Worm (Caenorhabditis elegans) whole organism, young adult: ENCODE measurements around the gene F18A11.5.
A peak's percentile ranks its signal among the peaks of the same experiment; 100 is the strongest.

Experiments
- B0035.1 ChIP-seq: sonication (generic microtip); optimal IDR thresholded peaks from 2 replicates; lab custom pipeline; 2016; ENCODE audit warnings: missing genetic modification characterization, mild to moderate bottlenecking, missing compliant biosample characterization, missing genotype, missing genetic modification reagents
- C06A6.2 ChIP-seq: fragments of 200-800 bp; sonication (Bioruptor generic); conservative IDR thresholded peaks from 2 replicates; pipeline ENCODE4 v1.3.6; 2022; ENCODE audit warnings: missing genetic modification characterization, missing compliant biosample characterization
- F10E7.11 ChIP-seq: sonication (generic microtip); optimal IDR thresholded peaks from 2 replicates; lab custom pipeline; 2017; ENCODE audit warnings: mild to moderate bottlenecking, missing genetic modification characterization, moderate library complexity, missing compliant biosample characterization
- F33H1.4 ChIP-seq: fragments of 200-800 bp; sonication (Bioruptor generic); IDR thresholded peaks from 2 replicates; pipeline ENCODE4 v1.3.6; 2022; ENCODE audit warnings: missing genetic modification reagents, missing genetic modification characterization, missing compliant biosample characterization
- F37B4.10 ChIP-seq: fragments of 200-800 bp; sonication (Bioruptor generic); IDR thresholded peaks from 2 replicates; pipeline ENCODE4 v1.3.6; 2022; ENCODE audit warnings: missing genetic modification characterization, missing compliant biosample characterization
- F49E8.2 ChIP-seq: sonication (generic microtip); optimal IDR thresholded peaks from 3 replicates; lab custom pipeline; 2017; ENCODE audit warnings: missing genetic modification characterization, mild to moderate bottlenecking, missing compliant biosample characterization, antibody characterized with exemption, moderate library complexity; ENCODE audit not compliant: insufficient read depth
- F52B5.7 ChIP-seq: sonication (generic microtip); optimal IDR thresholded peaks from 2 replicates; lab custom pipeline; 2016; ENCODE audit warnings: mild to moderate bottlenecking, missing genetic modification characterization, missing compliant biosample characterization
- F57A8.1 ChIP-seq: fragments of 200-800 bp; sonication (Bioruptor generic); optimal IDR thresholded peaks from 2 replicates; lab custom pipeline; 2018; ENCODE audit warnings: mild to moderate bottlenecking, missing genetic modification characterization, moderate library complexity, missing compliant biosample characterization
- Y53F4B.3 ChIP-seq: fragments of 200-800 bp; sonication (Bioruptor generic); IDR thresholded peaks from 2 replicates; pipeline ENCODE4 v1.3.6; 2022; ENCODE audit warnings: missing genetic modification reagents, missing genetic modification characterization, missing compliant biosample characterization
- Y53G8AR.9 ChIP-seq: fragments of 200-800 bp; sonication (Bioruptor generic); conservative IDR thresholded peaks from 2 replicates; pipeline ENCODE4 v1.3.6; 2022; ENCODE audit warnings: missing genetic modification reagents, missing genetic modification characterization, missing compliant biosample characterization
- Y95B8A.8 ChIP-seq: fragments of 200-800 bp; sonication (Bioruptor generic); IDR thresholded peaks from 2 replicates; pipeline ENCODE4 v1.3.6; 2022; ENCODE audit warnings: missing genetic modification reagents, missing genetic modification characterization, missing compliant biosample characterization
- ZK185.1 ChIP-seq: sonication (generic microtip); optimal IDR thresholded peaks from 2 replicates; lab custom pipeline; 2016; ENCODE audit warnings: mild to moderate bottlenecking, missing genetic modification characterization, missing compliant biosample characterization; ENCODE audit not compliant: poor library complexity, severe bottlenecking
- akir-1 ChIP-seq: fragments of 200-800 bp; sonication (Bioruptor generic); optimal IDR thresholded peaks from 2 replicates; lab custom pipeline; 2018; ENCODE audit warnings: mild to moderate bottlenecking, missing genetic modification characterization, moderate library complexity, missing compliant biosample characterization
- aptf-3 ChIP-seq: fragments of 200-800 bp; sonication (Bioruptor generic); IDR thresholded peaks from 2 replicates; pipeline ENCODE4 v1.3.6; 2022; ENCODE audit warnings: missing genetic modification characterization, missing compliant biosample characterization
- ceh-40 ChIP-seq: fragments of 200-800 bp; sonication (Bioruptor generic); IDR thresholded peaks from 2 replicates; pipeline ENCODE4 v1.3.6; 2022; ENCODE audit warnings: missing genetic modification characterization, missing compliant biosample characterization
- die-1 ChIP-seq: sonication (generic microtip); optimal IDR thresholded peaks from 2 replicates; lab custom pipeline; 2016; ENCODE audit warnings: missing genotype, mild to moderate bottlenecking, missing genetic modification characterization, missing compliant biosample characterization
- egrh-3 ChIP-seq: fragments of 200-800 bp; sonication (Bioruptor generic); IDR thresholded peaks from 2 replicates; pipeline ENCODE4 v1.3.6; 2022; ENCODE audit warnings: missing genetic modification reagents, missing genetic modification characterization, missing compliant biosample characterization
- ets-4 ChIP-seq: fragments of 200-800 bp; sonication (Bioruptor generic); optimal IDR thresholded peaks from 2 replicates; lab custom pipeline; 2018; ENCODE audit warnings: mild to moderate bottlenecking, missing genetic modification characterization, missing compliant biosample characterization
- fkh-3 ChIP-seq: sonication (generic microtip); optimal IDR thresholded peaks from 2 replicates; lab custom pipeline; 2016; ENCODE audit warnings: mild to moderate bottlenecking, missing genetic modification characterization, missing compliant biosample characterization
- hlh-12 ChIP-seq: sonication (generic microtip); optimal IDR thresholded peaks from 2 replicates; lab custom pipeline; 2016; ENCODE audit warnings: missing genetic modification characterization, missing compliant biosample characterization
- hmg-1.2 ChIP-seq: fragments of 200-800 bp; sonication (Bioruptor generic); IDR thresholded peaks from 2 replicates; pipeline ENCODE4 v1.3.6; 2022; ENCODE audit warnings: missing genetic modification reagents, missing genetic modification characterization, missing compliant biosample characterization
- hmg-20 ChIP-seq: fragments of 200-800 bp; sonication (Bioruptor generic); IDR thresholded peaks from 2 replicates; pipeline ENCODE4 v1.3.6; 2022; ENCODE audit warnings: missing genetic modification reagents, missing genetic modification characterization, missing compliant biosample characterization
- hrde-1 ChIP-seq: sonication (generic microtip); optimal IDR thresholded peaks from 2 replicates; lab custom pipeline; 2016; ENCODE audit warnings: missing genetic modification characterization, mild to moderate bottlenecking, missing compliant biosample characterization, moderate library complexity, missing genotype, missing genetic modification reagents, borderline replicate concordance
- let-526 ChIP-seq: fragments of 200-800 bp; sonication (Bioruptor generic); IDR thresholded peaks from 2 replicates; pipeline ENCODE4 v1.3.6; 2022; ENCODE audit warnings: missing genetic modification reagents, missing genetic modification characterization, missing compliant biosample characterization
- lin-35 ChIP-seq, 3 experiments: fragments of 150-350 bp in 2 of 3; sonication (generic microtip) in 1 of 3; optimal IDR thresholded peaks; 2 replicates each; lab custom pipeline; 2014 to 2018; ENCODE audit warnings: missing biosample characterization in 3 of 3, missing genetic modification characterization in 3 of 3, missing genetic modification reagents in 3 of 3
- madf-10 ChIP-seq: sonication (generic microtip); optimal IDR thresholded peaks from 2 replicates; lab custom pipeline; 2016; ENCODE audit warnings: mild to moderate bottlenecking, missing genetic modification characterization, missing compliant biosample characterization
- pbrm-1 ChIP-seq: fragments of 200-800 bp; sonication (Bioruptor generic); IDR thresholded peaks from 2 replicates; pipeline ENCODE4 v1.3.6; 2022; ENCODE audit warnings: missing genetic modification reagents, missing genetic modification characterization, missing compliant biosample characterization
- pha-4 ChIP-seq: fragments of 150-350 bp; sonication (generic microtip); optimal IDR thresholded peaks from 2 replicates; lab custom pipeline; 2014; ENCODE audit warnings: missing biosample characterization, missing genetic modification reagents, missing genetic modification characterization
- rpc-1 ChIP-seq, 2 experiments: fragments of 150-350 bp in 1 of 2; sonication (generic microtip) in 1 of 2; optimal IDR thresholded peaks; 2 replicates each; lab custom pipeline; 2014 to 2018; ENCODE audit warnings: missing biosample characterization in 1 of 2, missing genetic modification characterization in 1 of 2, missing genetic modification reagents in 1 of 2, missing genotype in 1 of 2
- snpc-1.1 ChIP-seq: sonication (generic microtip); optimal IDR thresholded peaks from 2 replicates; lab custom pipeline; 2017; ENCODE audit warnings: missing genetic modification characterization, mild to moderate bottlenecking, missing compliant biosample characterization, antibody characterized with exemption, moderate library complexity, missing genotype, missing genetic modification reagents; ENCODE audit not compliant: insufficient read depth
- snpc-3.4 ChIP-seq: sonication (generic microtip); optimal IDR thresholded peaks from 2 replicates; lab custom pipeline; 2017; ENCODE audit warnings: missing genetic modification characterization, mild to moderate bottlenecking, missing compliant biosample characterization, antibody characterized with exemption, moderate library complexity, missing genotype, missing genetic modification reagents
- snpc-4 ChIP-seq, 5 experiments: fragments of 150-350 bp in 1 of 5; sonication (generic microtip) in 4 of 5; optimal IDR thresholded peaks; 2 replicates each; lab custom pipeline; 2014 to 2018; ENCODE audit warnings: missing genetic modification characterization in 5 of 5, missing biosample characterization in 3 of 5, antibody characterized with exemption in 2 of 5, mild to moderate bottlenecking in 2 of 5, missing compliant biosample characterization in 2 of 5, missing genotype in 2 of 5, moderate library complexity in 2 of 5, missing genetic modification reagents in 1 of 5
- zfh-2 ChIP-seq: fragments of 200-800 bp; sonication (Bioruptor generic); conservative IDR thresholded peaks from 2 replicates; pipeline ENCODE4 v1.3.6; 2022; ENCODE audit warnings: missing genetic modification reagents, missing genetic modification characterization, missing compliant biosample characterization
- ztf-22 ChIP-seq: fragments of 200-800 bp; sonication (Bioruptor generic); optimal IDR thresholded peaks from 2 replicates; lab custom pipeline; 2018; ENCODE audit warnings: mild to moderate bottlenecking, missing genetic modification characterization, moderate library complexity, missing compliant biosample characterization
- ztf-25 ChIP-seq: fragments of 200-800 bp; sonication (Bioruptor generic); IDR thresholded peaks from 2 replicates; pipeline ENCODE4 v1.3.6; 2022; ENCODE audit warnings: missing genetic modification reagents, missing genetic modification characterization, missing compliant biosample characterization

Gene F18A11.5

DNA sequence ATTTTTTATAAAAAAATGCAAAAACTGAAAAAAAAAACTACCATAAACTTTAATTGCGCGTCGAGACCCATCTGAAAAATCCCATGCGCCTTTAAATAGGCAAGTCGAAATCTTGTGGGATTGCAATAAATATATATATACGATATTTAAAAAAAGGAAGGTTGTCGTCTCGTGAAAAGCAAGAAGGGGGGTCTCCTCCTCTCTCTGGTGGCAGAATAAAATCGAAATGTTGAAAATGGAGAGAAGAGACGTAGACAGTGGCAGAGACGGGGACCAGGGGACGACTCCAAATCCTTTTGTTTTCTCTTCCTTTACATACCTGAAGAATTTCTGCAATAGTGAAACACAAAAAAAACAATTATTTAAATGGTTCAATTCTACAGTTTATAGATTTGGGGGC, at the start of gene F18A11.5:
Gene F18A11.5 (minus strand): TSS at position 321 of the 400 bp plus-strand sequence.
- TF ChIP-seq hrde-1 (tag; lab: Kevin White, UChicago) (peak; percentile 46), snpc-3.4 (tag; lab: Kevin White, UChicago) (peak; percentile 33), ztf-25 (peak; percentile 46; the same call in 1 of the 2 replicates), Y95B8A.8 (GFP tag; lab: Robert Waterston, UW) (peak; percentile 60; the same call in 1 of the 2 replicates), ceh-40 (GFP tag; lab: Robert Waterston, UW) (no peak), snpc-4 (GFP tag; optimal IDR thresholded peaks at IDR 0.05; lab: Kevin White, UChicago) (no peak), snpc-4 (tag; optimal IDR thresholded peaks at IDR 0.05; lab: Kevin White, UChicago) (peak in 1 of 4 experiments; percentile 20), F52B5.7 (tag; lab: Kevin White, UChicago) (peak; percentile 36), C06A6.2 (GFP tag; lab: Robert Waterston, UW) (no peak)
- TF ChIP-seq, all 124 proteins: peak for 6

DNA sequence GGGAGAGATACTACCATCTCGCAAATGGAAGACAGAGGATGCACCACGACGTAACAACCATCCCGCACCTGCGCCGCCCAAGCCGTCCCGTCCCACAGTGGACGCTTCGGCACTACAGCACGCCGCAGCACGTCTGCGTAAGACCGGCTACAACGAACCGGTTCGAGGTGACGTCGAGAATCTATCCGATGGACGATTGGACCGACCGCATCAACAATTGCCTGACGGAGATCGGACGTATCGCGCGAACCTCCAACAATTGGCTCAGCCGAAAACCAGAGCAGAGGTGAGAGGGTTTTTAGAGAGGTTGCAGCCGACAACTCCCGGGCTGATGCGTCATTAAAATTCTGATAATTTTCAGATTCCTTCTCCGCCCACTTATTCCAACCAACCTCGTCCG, 45.1 kb upstream of the F18A11.5 start:
- TF ChIP-seq let-526 (GFP tag; lab: Robert Waterston, UW) (no peak), F52B5.7 (tag; lab: Kevin White, UChicago) (peak; percentile 37), F10E7.11 (tag; lab: Kevin White, UChicago) (no peak), fkh-3 (tag; lab: Kevin White, UChicago) (no peak), hmg-20 (GFP tag; lab: Robert Waterston, UW) (0 out of 2 replicates have a peak, but pooled peaks have one; percentile 16), Y53F4B.3 (GFP tag; lab: Robert Waterston, UW) (no peak), snpc-3.4 (tag; lab: Kevin White, UChicago) (no peak), die-1 (tag; lab: Kevin White, UChicago) (no peak), zfh-2 (GFP tag; lab: Robert Waterston, UW) (peak; percentile 81), F37B4.10 (GFP tag; lab: Robert Waterston, UW) (no peak), pbrm-1 (no peak), Y53G8AR.9 (GFP tag; lab: Robert Waterston, UW) (no peak)

DNA sequence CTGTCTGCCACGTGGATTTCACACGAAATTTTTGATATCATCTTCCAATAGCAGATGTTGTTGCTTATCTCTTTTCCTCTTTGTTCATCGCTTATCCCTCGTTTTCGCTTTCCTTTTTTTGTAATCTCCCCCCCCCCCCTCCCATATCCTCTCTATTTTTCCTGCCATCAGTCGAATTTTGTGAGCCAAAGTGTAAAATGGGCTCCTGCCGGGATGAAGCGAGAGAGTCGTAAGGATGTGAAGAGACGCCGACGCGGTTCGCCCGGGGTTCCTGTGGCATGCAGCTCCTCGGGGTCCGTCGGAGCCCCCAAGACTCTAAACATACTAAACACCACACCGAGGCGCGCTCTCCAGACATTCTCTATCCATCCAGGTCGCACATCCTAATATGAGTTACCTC, 42.5 kb upstream of the F18A11.5 start, which contains the start of gene zyx-1:
Gene zyx-1 (plus strand): TSS at position 331 of the 400 bp plus-strand sequence.
- peak; percentile 88 for TF ChIP-seq zfh-2 (GFP tag; lab: Robert Waterston, UW)
- TF ChIP-seq egrh-3 (GFP tag; lab: Robert Waterston, UW): peak; percentile 37; the same call in 1 of the 2 replicates
- no peak for TF ChIP-seq ets-4 (GFP tag; lab: Kevin White, UChicago)

DNA sequence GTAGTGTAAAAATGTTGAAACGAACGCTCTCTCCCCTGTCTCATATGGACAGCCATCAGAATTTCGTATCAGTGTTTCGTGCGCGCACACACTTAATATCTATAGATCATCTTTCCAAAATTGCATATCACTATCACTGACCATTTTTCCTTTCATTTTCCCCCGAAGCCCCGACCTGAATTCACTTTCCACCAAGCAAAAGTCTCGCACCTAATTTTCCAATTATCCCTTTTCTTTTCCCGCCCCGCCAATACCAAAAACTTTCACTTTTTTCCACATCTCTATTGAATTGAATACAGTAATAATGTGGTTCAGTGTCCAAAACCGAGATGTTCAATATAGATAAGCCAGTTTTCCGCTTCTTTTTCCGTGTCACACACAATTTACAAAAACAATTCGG, 39.4 kb upstream of the F18A11.5 start:
- TF ChIP-seq hlh-12 (tag; lab: Kevin White, UChicago) (no peak), akir-1 (GFP tag; lab: Kevin White, UChicago) (no peak), F57A8.1 (no peak), madf-10 (no peak), B0035.1 (tag; lab: Kevin White, UChicago) (no peak), rpc-1 (optimal IDR thresholded peaks at IDR 0.05; lab: Kevin White, UChicago) (no peak), rpc-1 (tag; optimal IDR thresholded peaks at IDR 0.05; lab: Kevin White, UChicago) (no peak), ZK185.1 (tag; lab: Kevin White, UChicago) (no peak), F49E8.2 (tag; lab: Kevin White, UChicago) (no peak), let-526 (GFP tag; lab: Robert Waterston, UW) (no peak)
- TF ChIP-seq, all 124 proteins: peak for 0

DNA sequence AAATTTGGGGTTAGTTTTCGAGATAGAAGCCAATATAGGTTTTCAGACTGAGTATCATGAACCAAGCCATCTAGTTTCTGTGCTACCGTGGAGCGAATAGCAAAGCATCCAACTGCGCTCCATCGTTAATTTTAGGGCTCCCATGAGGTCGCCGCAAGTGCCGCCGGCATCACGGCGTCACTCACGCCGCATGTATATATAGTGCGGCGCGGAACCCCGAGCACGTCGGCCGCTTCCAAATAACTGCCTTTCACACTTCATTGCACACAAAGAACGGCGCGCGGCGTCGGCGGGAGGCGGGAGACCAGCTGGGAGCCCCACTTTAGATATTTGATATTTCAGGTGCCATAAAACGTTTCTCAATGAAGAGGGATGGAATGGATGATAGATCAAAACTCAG, 36.0 kb upstream of the F18A11.5 start:
- TF ChIP-seq lin-35 (GFP tag; optimal IDR thresholded peaks at IDR 0.05; lab: Kevin White, UChicago) (no peak), hmg-1.2 (GFP tag; lab: Robert Waterston, UW) (peak; percentile 54; the same call in 1 of the 2 replicates), ztf-22 (GFP tag; lab: Kevin White, UChicago) (no peak), zfh-2 (GFP tag; lab: Robert Waterston, UW) (peak; percentile 77), snpc-4 (GFP tag; optimal IDR thresholded peaks at IDR 0.05; lab: Kevin White, UChicago) (peak; percentile 55), snpc-4 (tag; optimal IDR thresholded peaks at IDR 0.05; lab: Kevin White, UChicago) (peak in 2 of 4 experiments; percentile 71 to 88), F33H1.4 (GFP tag; lab: Robert Waterston, UW) (no peak), aptf-3 (GFP tag; lab: Robert Waterston, UW) (no peak), hrde-1 (tag; lab: Kevin White, UChicago) (no peak), pha-4 (tag; lab: Kevin White, UChicago) (no peak), snpc-1.1 (tag; lab: Kevin White, UChicago) (peak; percentile 56), F52B5.7 (tag; lab: Kevin White, UChicago) (no peak)
- TF ChIP-seq, all 124 proteins: peak for 4
